Fruit fly (Drosophila melanogaster): Measurements from ENCODE around the gene PIG-H.

DNA sequence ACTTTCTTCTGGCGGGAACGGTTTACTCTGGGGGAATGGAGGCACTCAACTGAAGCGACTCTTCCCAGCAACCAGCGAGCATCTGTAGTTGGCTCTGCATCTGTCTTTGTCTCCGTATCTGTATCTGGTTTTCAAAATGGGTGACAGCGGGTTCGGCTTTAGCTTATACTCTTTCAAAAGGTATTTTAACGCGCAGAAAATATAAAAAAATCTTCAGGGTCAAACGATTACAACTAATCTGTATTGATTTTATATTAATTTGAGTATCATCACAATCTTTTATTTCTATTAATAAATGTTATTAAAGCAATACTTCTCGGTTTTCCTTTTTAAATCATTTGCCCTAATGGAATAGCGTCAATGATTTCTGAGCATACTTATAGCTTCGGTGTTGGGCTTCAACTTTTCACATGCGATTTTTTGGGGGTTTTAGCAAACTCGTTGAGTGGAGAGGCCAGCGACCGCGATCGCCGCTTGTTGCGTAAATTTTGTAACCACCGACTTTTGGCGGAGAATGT, 29.9 kb downstream of the PIG-H start, which contains the start of gene ImpE3:
- TF ChIP-seq croc (GFP tag; conservative IDR thresholded peaks at IDR 0.05) (no peak), CG12236 (GFP tag; optimal IDR thresholded peaks at IDR 0.05) (no peak), vfl (GFP tag; optimal IDR thresholded peaks at IDR 0.05) (no peak), CG17361 (GFP tag; IDR thresholded peaks at IDR 0.05) (no peak), CG17802 (tag; optimal IDR thresholded peaks at IDR 0.05) (no peak), CG8944 (GFP tag; optimal IDR thresholded peaks at IDR 0.05) (no peak), Hr39 (optimal IDR thresholded peaks at IDR 0.05) (no peak), D19A (tag; optimal IDR thresholded peaks at IDR 0.05) (peak; percentile 82), grau (tag; optimal IDR thresholded peaks at IDR 0.05) (no peak), CG11695 (GFP tag; IDR thresholded peaks at IDR 0.05) (no peak)

Measured in whole organism, embryonic.